Fruit fly (Drosophila melanogaster) whole organism, prepupa: Measurements from ENCODE around the gene HHEX.

Experiments used
- Blimp-1 ChIP-seq: fragments of 200-800 bp; sonication (Bioruptor generic); optimal IDR thresholded peaks from 3 replicates; lab custom pipeline; 2017; ENCODE audit warnings: missing biosample characterization, missing genetic modification characterization, mild to moderate bottlenecking, moderate library complexity, missing genetic modification reagents
- CG10669 ChIP-seq: fragments of 200-800 bp; sonication (Bioruptor generic); optimal IDR thresholded peaks from 3 replicates; lab custom pipeline; 2018; ENCODE audit warnings: missing biosample characterization, mild to moderate bottlenecking, missing genetic modification characterization, moderate library complexity
- CG11762 ChIP-seq: fragments of 200-800 bp; sonication (Bioruptor generic); optimal IDR thresholded peaks from 3 replicates; lab custom pipeline; 2016; ENCODE audit warnings: missing biosample characterization, missing genetic modification characterization; ENCODE audit not compliant: insufficient read depth
- CG11902 ChIP-seq: fragments of 200-800 bp; sonication (Bioruptor generic); optimal IDR thresholded peaks from 3 replicates; lab custom pipeline; 2016; ENCODE audit warnings: missing biosample characterization, missing genetic modification characterization
- CG16779 ChIP-seq: fragments of 200-800 bp; sonication (Bioruptor generic); optimal IDR thresholded peaks from 3 replicates; lab custom pipeline; 2017; ENCODE audit warnings: missing biosample characterization, mild to moderate bottlenecking, missing genetic modification characterization
- CG31627 ChIP-seq: fragments of 200-800 bp; sonication (Bioruptor generic); optimal IDR thresholded peaks from 3 replicates; lab custom pipeline; 2016; ENCODE audit warnings: missing biosample characterization, missing genetic modification characterization
- CG3919 ChIP-seq: fragments of 200-800 bp; sonication (Bioruptor generic); optimal IDR thresholded peaks from 3 replicates; lab custom pipeline; 2016; ENCODE audit warnings: missing biosample characterization, missing genetic modification characterization
- CG4318 ChIP-seq: fragments of 200-800 bp; sonication (Bioruptor generic); optimal IDR thresholded peaks from 3 replicates; lab custom pipeline; 2017; ENCODE audit warnings: missing biosample characterization, mild to moderate bottlenecking, missing genetic modification characterization
- CG6808 ChIP-seq: fragments of 200-800 bp; sonication (Bioruptor generic); optimal IDR thresholded peaks from 3 replicates; lab custom pipeline; 2017; ENCODE audit warnings: missing biosample characterization, missing genetic modification characterization, mild to moderate bottlenecking, moderate library complexity, missing genetic modification reagents
- CG6854 ChIP-seq: fragments of 200-800 bp; sonication (Bioruptor generic); optimal IDR thresholded peaks from 2 replicates; lab custom pipeline; 2017; ENCODE audit warnings: missing biosample characterization, mild to moderate bottlenecking, missing genetic modification characterization
- CG8632 ChIP-seq: fragments of 200-800 bp; sonication (Bioruptor generic); optimal IDR thresholded peaks from 3 replicates; lab custom pipeline; 2016; ENCODE audit warnings: missing biosample characterization, missing genetic modification characterization
- Eip78C ChIP-seq: fragments of 200-800 bp; sonication (Bioruptor generic); peaks from one replicate; lab custom pipeline; 2016; ENCODE audit warnings: missing biosample characterization, missing genetic modification characterization
- Eip93F ChIP-seq: fragments of 200-800 bp; sonication (Bioruptor generic); optimal IDR thresholded peaks from 2 replicates; lab custom pipeline; 2016; ENCODE audit warnings: missing biosample characterization, mild to moderate bottlenecking, missing genetic modification characterization
- Ets21C ChIP-seq: fragments of 200-800 bp; sonication (Bioruptor generic); optimal IDR thresholded peaks from 3 replicates; lab custom pipeline; 2016; ENCODE audit warnings: missing biosample characterization, missing genetic modification characterization
- Hr39 ChIP-seq: fragments of 200-800 bp; sonication (Bioruptor generic); optimal IDR thresholded peaks from 2 replicates; lab custom pipeline; 2016; ENCODE audit warnings: missing biosample characterization, missing genetic modification characterization
- Hr4 ChIP-seq: fragments of 200-800 bp; sonication (Bioruptor generic); optimal IDR thresholded peaks from 3 replicates; lab custom pipeline; 2016; ENCODE audit warnings: missing biosample characterization, missing genetic modification characterization
- Lpt ChIP-seq: fragments of 200-800 bp; sonication (Bioruptor generic); optimal IDR thresholded peaks from 3 replicates; lab custom pipeline; 2016; ENCODE audit warnings: missing biosample characterization, missing genetic modification characterization
- Met ChIP-seq: fragments of 200-800 bp; sonication (Bioruptor generic); optimal IDR thresholded peaks from 3 replicates; lab custom pipeline; 2016; ENCODE audit warnings: missing biosample characterization, missing genetic modification characterization
- OdsH ChIP-seq: fragments of 200-800 bp; sonication (Bioruptor generic); optimal IDR thresholded peaks from 3 replicates; lab custom pipeline; 2016; ENCODE audit warnings: missing biosample characterization, missing genetic modification characterization
- Sox102F ChIP-seq: fragments of 200-800 bp; sonication (Bioruptor generic); optimal IDR thresholded peaks from 2 replicates; lab custom pipeline; 2016; ENCODE audit warnings: missing biosample characterization, mild to moderate bottlenecking, missing genetic modification characterization
- Sox14 ChIP-seq: fragments of 200-800 bp; sonication (Bioruptor generic); optimal IDR thresholded peaks from 3 replicates; lab custom pipeline; 2016; ENCODE audit warnings: missing biosample characterization, missing genetic modification characterization
- Sox15 ChIP-seq: fragments of 200-800 bp; sonication (Bioruptor generic); optimal IDR thresholded peaks from 3 replicates; lab custom pipeline; 2016; ENCODE audit warnings: missing biosample characterization, missing genetic modification characterization
- eg ChIP-seq: fragments of 200-800 bp; sonication (Bioruptor generic); IDR thresholded peaks from 3 replicates; pipeline ENCODE4 v1.3.6; 2022; ENCODE audit warnings: missing biosample characterization, missing genetic modification characterization
- esn ChIP-seq: fragments of 200-800 bp; sonication (Bioruptor generic); optimal IDR thresholded peaks from 2 replicates; lab custom pipeline; 2016; ENCODE audit warnings: missing biosample characterization, mild to moderate bottlenecking, missing genetic modification characterization, moderate library complexity
- fkh ChIP-seq: fragments of 200-800 bp; sonication (Bioruptor generic); optimal IDR thresholded peaks from 3 replicates; lab custom pipeline; 2017; ENCODE audit warnings: missing biosample characterization, mild to moderate bottlenecking, missing genetic modification characterization, moderate library complexity
- salr ChIP-seq, 2 experiments: fragments of 200-800 bp; sonication (Bioruptor generic); optimal IDR thresholded peaks; 3 replicates each; lab custom pipeline; 2016 to 2018; ENCODE audit warnings: missing biosample characterization in 2 of 2, missing genetic modification characterization in 2 of 2, mild to moderate bottlenecking in 1 of 2
- spab ChIP-seq: fragments of 200-800 bp; sonication (Bioruptor generic); optimal IDR thresholded peaks from 2 replicates; lab custom pipeline; 2017; ENCODE audit warnings: missing biosample characterization, mild to moderate bottlenecking, missing genetic modification characterization, missing genetic modification reagents
- ss ChIP-seq, 2 experiments: fragments of 200-800 bp; sonication (Bioruptor generic); optimal IDR thresholded peaks; 2 replicates in 1 of 2; 3 replicates in 1 of 2; lab custom pipeline; 2017 to 2018; ENCODE audit warnings: mild to moderate bottlenecking in 2 of 2, missing biosample characterization in 2 of 2, missing genetic modification characterization in 2 of 2, moderate library complexity in 1 of 2
- svp ChIP-seq: fragments of 200-800 bp; sonication (Bioruptor generic); peaks from one replicate; lab custom pipeline; 2016; ENCODE audit warnings: missing biosample characterization, missing genetic modification characterization
- topi ChIP-seq: fragments of 200-800 bp; sonication (Bioruptor generic); optimal IDR thresholded peaks from 3 replicates; lab custom pipeline; 2016; ENCODE audit warnings: missing biosample characterization, missing genetic modification characterization
- vri ChIP-seq: fragments of 200-800 bp; sonication (Bioruptor generic); optimal IDR thresholded peaks from 3 replicates; lab custom pipeline; 2016; ENCODE audit warnings: missing biosample characterization, mild to moderate bottlenecking, missing genetic modification characterization

HHEX gene

dm6 chr3R:21084979-21085378 lies 4.3 kb upstream of the HHEX start:
- TF ChIP-seq CG11762 (GFP tag; lab: Kevin White, UChicago) (no peak), CG4318 (GFP tag; lab: Kevin White, UChicago) (no peak), svp (GFP tag; lab: Kevin White, UChicago) (peak; percentile 81)
- TF ChIP-seq, all 60 proteins: peak for 1

dm6 chr3R:21078958-21079357 lies 1.8 kb downstream of the HHEX start:
- TF ChIP-seq Lpt (GFP tag; lab: Kevin White, UChicago) (no peak), CG11902 (GFP tag; lab: Kevin White, UChicago) (no peak), svp (GFP tag; lab: Kevin White, UChicago) (no peak), Eip78C (GFP tag; lab: Kevin White, UChicago) (no peak), fkh (GFP tag; lab: Kevin White, UChicago) (no peak)

- TF ChIP-seq spab (GFP tag; lab: Kevin White, UChicago) = no peak
- peak; percentile 42 for TF ChIP-seq vri
Observed at dm6 chr3R:21078211-21078610, 2.5 kb downstream of the HHEX start.

dm6 chr3R:21077577-21077976 lies 3.1 kb downstream of the HHEX start:
- TF ChIP-seq CG8632 (no peak), CG10669 (no peak), Hr4 (GFP tag; lab: Kevin White, UChicago) (no peak), salr (GFP tag; optimal IDR thresholded peaks at IDR 0.05; lab: Kevin White, UChicago) (no peak), Lpt (GFP tag; lab: Kevin White, UChicago) (no peak), Eip93F (GFP tag; lab: Kevin White, UChicago) (no peak), Blimp-1 (GFP tag; lab: Kevin White, UChicago) (no peak)

dm6 chr3R:21073707-21074106 lies 7.0 kb downstream of the HHEX start, which contains the start of gene dmrt93B:
Gene dmrt93B (plus strand): TSS chr3R:21074007.
- TF ChIP-seq salr (GFP tag; optimal IDR thresholded peaks at IDR 0.05; lab: Kevin White, UChicago) = no peak
- TF ChIP-seq eg = no peak
- TF ChIP-seq CG3919 = no peak
- TF ChIP-seq Ets21C = no peak
- TF ChIP-seq Met (GFP tag; lab: Kevin White, UChicago) = no peak
- TF ChIP-seq topi = no peak
- TF ChIP-seq Hr39 (GFP tag; lab: Kevin White, UChicago) = no peak
- TF ChIP-seq OdsH = no peak
- TF ChIP-seq CG10669 = no peak
- no peak for TF ChIP-seq CG11902 (GFP tag; lab: Kevin White, UChicago)
- no peak for TF ChIP-seq Sox15 (GFP tag; lab: Kevin White, UChicago)
- TF ChIP-seq CG6854 (GFP tag; lab: Kevin White, UChicago) = no peak
- TF ChIP-seq Sox102F (GFP tag; lab: Kevin White, UChicago) = no peak
- no peak for TF ChIP-seq ss (GFP tag; optimal IDR thresholded peaks at IDR 0.05; lab: Kevin White, UChicago)

- TF ChIP-seq CG6854 (GFP tag; lab: Kevin White, UChicago) (no peak), Met (GFP tag; lab: Kevin White, UChicago) (no peak), CG6808 (GFP tag; lab: Kevin White, UChicago) (no peak), CG16779 (tag; lab: Kevin White, UChicago) (no peak), ss (GFP tag; optimal IDR thresholded peaks at IDR 0.05; lab: Kevin White, UChicago) (no peak), OdsH (no peak), esn (no peak), CG31627 (GFP tag; lab: Kevin White, UChicago) (no peak), CG4318 (GFP tag; lab: Kevin White, UChicago) (no peak), Sox14 (GFP tag; lab: Kevin White, UChicago) (no peak)
Observed at dm6 chr3R:21073141-21073540, 7.6 kb downstream of the HHEX start, which contains the start of gene r-l. Gene r-l (minus strand): TSS chr3R:21073319.
